Fruit fly (Drosophila melanogaster): ENCODE results near the gene Sgs3.
A peak's percentile ranks its signal among the peaks of the same experiment; 100 is the strongest.

The Sgs3 gene

DNA sequence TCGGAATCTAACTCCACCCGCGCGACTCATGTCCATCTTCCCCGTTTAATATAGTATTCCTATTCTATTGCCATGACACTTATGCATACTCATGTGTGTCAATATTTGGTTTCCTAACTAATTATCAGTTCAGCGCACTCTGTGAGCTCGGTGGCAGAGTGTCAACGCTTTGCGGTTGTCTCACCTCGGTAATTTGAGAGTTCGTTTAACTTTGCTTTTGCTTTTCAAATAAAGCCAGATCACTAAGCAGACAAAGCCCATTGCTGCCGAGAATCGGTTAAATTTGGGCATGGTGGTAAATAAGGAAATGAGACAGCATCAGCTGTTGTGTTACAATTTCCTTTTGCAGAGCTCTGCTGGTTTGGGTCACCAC is 28.3 kb downstream of the Sgs3 start (continued):
- no peak for TF ChIP-seq CG17912 (GFP tag; optimal IDR thresholded peaks at IDR 0.05)
- no peak for TF ChIP-seq otp (GFP tag; IDR thresholded peaks at IDR 0.05)
- no peak for TF ChIP-seq CG1602 (GFP tag; optimal IDR thresholded peaks at IDR 0.05)
- no peak for TF ChIP-seq ken (GFP tag; IDR thresholded peaks at IDR 0.05)
- no peak for TF ChIP-seq Sry-δ (GFP tag; optimal IDR thresholded peaks at IDR 0.05)
- no peak for TF ChIP-seq cas (GFP tag; IDR thresholded peaks at IDR 0.05)
- no peak for TF ChIP-seq Trl (optimal IDR thresholded peaks at IDR 0.05)
- peak; percentile 17 for TF ChIP-seq Trl (GFP tag; optimal IDR thresholded peaks at IDR 0.05)
- peak; percentile 53; the same call in 1 of the 2 replicates for TF ChIP-seq Rfx (GFP tag; IDR thresholded peaks at IDR 0.05)
- TF ChIP-seq Dp (GFP tag; optimal IDR thresholded peaks at IDR 0.05) = no peak
- no peak for TF ChIP-seq pfk (GFP tag; optimal IDR thresholded peaks at IDR 0.05)
- no peak for TF ChIP-seq CG15479 (GFP tag; optimal IDR thresholded peaks at IDR 0.05)
- no peak for TF ChIP-seq ase (GFP tag; IDR thresholded peaks at IDR 0.05)
- no peak for TF ChIP-seq Gsc (GFP tag; IDR thresholded peaks at IDR 0.05)
- TF ChIP-seq gem (tag; optimal IDR thresholded peaks at IDR 0.05) = peak; percentile 39
- peak; percentile 54 for TF ChIP-seq PHDP (tag; optimal IDR thresholded peaks at IDR 0.05)
- TF ChIP-seq CG12236 (GFP tag; optimal IDR thresholded peaks at IDR 0.05) = no peak
- no peak for TF ChIP-seq zen (tag; optimal IDR thresholded peaks at IDR 0.05)
- no peak for TF ChIP-seq al (GFP tag; IDR thresholded peaks at IDR 0.05)
- TF ChIP-seq CG15696 (tag; optimal IDR thresholded peaks at IDR 0.05) = peak; percentile 10
- TF ChIP-seq Hr39 (optimal IDR thresholded peaks at IDR 0.05) = no peak
- TF ChIP-seq CG1024 (GFP tag; IDR thresholded peaks at IDR 0.05) = peak; percentile 21; the same call in 1 of the 2 replicates
- peak; percentile 27 for TF ChIP-seq CG10209 (GFP tag; optimal IDR thresholded peaks at IDR 0.05)
- no peak for TF ChIP-seq CG16779 (GFP tag; IDR thresholded peaks at IDR 0.05)
- no peak for TF ChIP-seq CG9817 (tag; optimal IDR thresholded peaks at IDR 0.05)
- peak; percentile 11 for TF ChIP-seq CG12942 (GFP tag; optimal IDR thresholded peaks at IDR 0.05)
- no peak for TF ChIP-seq CG9876 (GFP tag; optimal IDR thresholded peaks at IDR 0.05)
- TF ChIP-seq CG11560 (tag; IDR thresholded peaks at IDR 0.05) = no peak
- peak; percentile 64 for TF ChIP-seq nau (GFP tag; optimal IDR thresholded peaks at IDR 0.05)
- TF ChIP-seq repo (GFP tag; optimal IDR thresholded peaks at IDR 0.05) = no peak
- no peak for TF ChIP-seq CG3838 (GFP tag; optimal IDR thresholded peaks at IDR 0.05)
- TF ChIP-seq CG31224 (GFP tag; IDR thresholded peaks at IDR 0.05) = no peak
- TF ChIP-seq gt (GFP tag; IDR thresholded peaks at IDR 0.05) = no peak
- no peak for TF ChIP-seq TFAM (GFP tag; optimal IDR thresholded peaks at IDR 0.05)
- TF ChIP-seq CG3065 (GFP tag; optimal IDR thresholded peaks at IDR 0.05) = no peak
- peak; percentile 11 for TF ChIP-seq CG7556 (GFP tag; optimal IDR thresholded peaks at IDR 0.05)
- TF ChIP-seq MTF-1 (GFP tag; optimal IDR thresholded peaks at IDR 0.05; ENCODE audit: borderline replicate concordance) = peak; percentile 5
- no peak for TF ChIP-seq H15 (GFP tag; IDR thresholded peaks at IDR 0.05)
- TF ChIP-seq jumu (GFP tag; optimal IDR thresholded peaks at IDR 0.05) = no peak
- no peak for TF ChIP-seq CG10979 (tag; optimal IDR thresholded peaks at IDR 0.05)
- no peak for TF ChIP-seq CG16813 (GFP tag; IDR thresholded peaks at IDR 0.05; ENCODE audit: partially characterized antibody)
- TF ChIP-seq Hsf (GFP tag; optimal IDR thresholded peaks at IDR 0.05) = no peak
- no peak for TF ChIP-seq pita (GFP tag; optimal IDR thresholded peaks at IDR 0.05)
- no peak for TF ChIP-seq gro (GFP tag; optimal IDR thresholded peaks at IDR 0.05)
- TF ChIP-seq ranshi (GFP tag; IDR thresholded peaks at IDR 0.05) = peak; percentile 16; the same call in 1 of the 2 replicates
- no peak for TF ChIP-seq Oaz (GFP tag; IDR thresholded peaks at IDR 0.05)
- no peak for TF ChIP-seq CG5245 (GFP tag; optimal IDR thresholded peaks at IDR 0.05)
- TF ChIP-seq CG17385 (GFP tag; optimal IDR thresholded peaks at IDR 0.05) = peak; percentile 17
- TF ChIP-seq her (GFP tag; optimal IDR thresholded peaks at IDR 0.05) = no peak
- TF ChIP-seq disco-r (GFP tag; optimal IDR thresholded peaks at IDR 0.05) = no peak
- peak; percentile 79 for TF ChIP-seq ATbp (GFP tag; optimal IDR thresholded peaks at IDR 0.05)
- TF ChIP-seq Sox100B (GFP tag; optimal IDR thresholded peaks at IDR 0.05) = peak; percentile 49
- TF ChIP-seq z (GFP tag; IDR thresholded peaks at IDR 0.05) = no peak

Data from whole organism, embryonic.